Fruit fly (Drosophila melanogaster) whole organism, embryonic: ENCODE results near the gene CG43184.

ENCODE experiments used
- Abd-B ChIP-seq: fragments of 200-800 bp; sonication (Bioruptor generic); optimal IDR thresholded peaks from 2 replicates; lab custom pipeline; 2018; ENCODE audit warnings: missing biosample characterization, mild to moderate bottlenecking, missing genetic modification characterization, moderate library complexity
- Antp ChIP-seq: fragments of 200-800 bp; sonication (Bioruptor generic); optimal IDR thresholded peaks from 3 replicates; lab custom pipeline; 2016; ENCODE audit warnings: missing biosample characterization, missing genetic modification characterization
- CG10274 ChIP-seq: fragments of 200-800 bp; sonication (Bioruptor generic); optimal IDR thresholded peaks from 3 replicates; lab custom pipeline; 2017; ENCODE audit warnings: missing biosample characterization, mild to moderate bottlenecking, missing genetic modification characterization
- CG12104 ChIP-seq: fragments of 200-800 bp; sonication (Bioruptor generic); optimal IDR thresholded peaks from 3 replicates; lab custom pipeline; 2016; ENCODE audit warnings: missing biosample characterization, missing genetic modification characterization
- CG13287 ChIP-seq: fragments of 200-800 bp; sonication (Bioruptor generic); IDR thresholded peaks from 2 replicates; pipeline ENCODE4 v1.3.6; 2022; ENCODE audit warnings: missing biosample characterization, missing genetic modification characterization; ENCODE audit not compliant: partially characterized antibody
- CG14860 ChIP-seq: fragments of 200-800 bp; sonication (Bioruptor generic); IDR thresholded peaks from 3 replicates; pipeline ENCODE4 v1.3.6; 2022; ENCODE audit warnings: missing biosample characterization, missing genetic modification characterization; ENCODE audit not compliant: partially characterized antibody
- CG15514 ChIP-seq: fragments of 200-800 bp; sonication (Bioruptor generic); optimal IDR thresholded peaks from 3 replicates; lab custom pipeline; 2017; ENCODE audit warnings: missing biosample characterization, missing genetic modification characterization, mild to moderate bottlenecking, moderate library complexity, missing genetic modification reagents
- CG2199 ChIP-seq: fragments of 200-800 bp; sonication (Bioruptor generic); IDR thresholded peaks from 3 replicates; pipeline ENCODE4 v1.3.6; 2022; ENCODE audit warnings: missing biosample characterization, missing genetic modification characterization
- CG4424 ChIP-seq: fragments of 200-800 bp; sonication (Bioruptor generic); optimal IDR thresholded peaks from 3 replicates; lab custom pipeline; 2016; ENCODE audit warnings: missing biosample characterization, missing genetic modification characterization
- CG4820 ChIP-seq: fragments of 200-800 bp; sonication (Bioruptor generic); optimal IDR thresholded peaks from 3 replicates; lab custom pipeline; 2016; ENCODE audit warnings: missing biosample characterization, missing genetic modification characterization
- CG6654 ChIP-seq: fragments of 200-800 bp; sonication (Bioruptor generic); optimal IDR thresholded peaks from 2 replicates; lab custom pipeline; 2017; ENCODE audit warnings: missing biosample characterization, mild to moderate bottlenecking, missing genetic modification characterization
- CG6791 ChIP-seq: fragments of 200-800 bp; sonication (Bioruptor generic); IDR thresholded peaks from 3 replicates; pipeline ENCODE4 v1.3.6; 2022; ENCODE audit warnings: missing biosample characterization, missing genetic modification characterization; ENCODE audit not compliant: partially characterized antibody
- CG8478 ChIP-seq: fragments of >200 bp; optimal IDR thresholded peaks from 2 replicates; lab custom pipeline; 2018
- CG9876 ChIP-seq: fragments of 200-800 bp; sonication (Bioruptor generic); optimal IDR thresholded peaks from 2 replicates; lab custom pipeline; 2016; ENCODE audit warnings: missing biosample characterization, missing genetic modification characterization
- CG9932 ChIP-seq: fragments of 200-800 bp; sonication (Bioruptor generic); IDR thresholded peaks from 2 replicates; pipeline ENCODE4 v1.3.6; 2022; ENCODE audit warnings: missing biosample characterization, missing genetic modification characterization
- CoRest ChIP-seq: fragments of 200-800 bp; sonication (Bioruptor generic); optimal IDR thresholded peaks from 3 replicates; lab custom pipeline; 2018; ENCODE audit warnings: missing biosample characterization, mild to moderate bottlenecking, missing genetic modification characterization, moderate library complexity
- Doc3 ChIP-seq: fragments of 200-800 bp; sonication (Bioruptor generic); IDR thresholded peaks from 3 replicates; pipeline ENCODE4 v1.3.6; 2022; ENCODE audit warnings: missing biosample characterization, missing genetic modification characterization; ENCODE audit not compliant: partially characterized antibody
- Dref ChIP-seq: fragments of 200-800 bp; sonication (Bioruptor generic); IDR thresholded peaks from 2 replicates; pipeline ENCODE4 v1.3.6; 2022; ENCODE audit warnings: missing biosample characterization, missing genetic modification characterization
- E2f2 ChIP-seq: fragments of 200-800 bp; sonication (Bioruptor generic); IDR thresholded peaks from 2 replicates; pipeline ENCODE4 v1.3.6; 2022; ENCODE audit warnings: missing biosample characterization, missing genetic modification characterization
- Gug ChIP-seq: fragments of 200-800 bp; sonication (Bioruptor generic); IDR thresholded peaks from 4 replicates; pipeline ENCODE4 v1.3.6; 2022; ENCODE audit warnings: missing biosample characterization, missing genetic modification characterization
- HLH4C ChIP-seq: fragments of 200-800 bp; sonication (Bioruptor generic); IDR thresholded peaks from 3 replicates; pipeline ENCODE4 v1.3.6; 2022; ENCODE audit warnings: missing biosample characterization, missing genetic modification characterization; ENCODE audit not compliant: partially characterized antibody
- HmgD ChIP-seq: fragments of 200-800 bp; sonication (Bioruptor generic); optimal IDR thresholded peaks from 3 replicates; lab custom pipeline; 2016; ENCODE audit warnings: missing biosample characterization, missing genetic modification characterization
- Hmr ChIP-seq: fragments of 200-800 bp; sonication (Bioruptor generic); optimal IDR thresholded peaks from 3 replicates; lab custom pipeline; 2017; ENCODE audit warnings: mild to moderate bottlenecking, missing biosample characterization, missing genetic modification reagents, missing genetic modification characterization
- Hsf ChIP-seq: fragments of 200-800 bp; sonication (Bioruptor generic); optimal IDR thresholded peaks from 3 replicates; lab custom pipeline; 2016; ENCODE audit warnings: missing biosample characterization, missing genetic modification characterization
- Myb ChIP-seq: fragments of 200-800 bp; sonication (Bioruptor generic); optimal IDR thresholded peaks from 2 replicates; lab custom pipeline; 2016; ENCODE audit warnings: missing biosample characterization, missing genetic modification characterization
- NFAT ChIP-seq: fragments of 200-800 bp; sonication (Bioruptor generic); IDR thresholded peaks from 2 replicates; pipeline ENCODE4 v1.3.6; 2022; ENCODE audit warnings: missing biosample characterization, missing genetic modification characterization
- Pdp1 ChIP-seq, 2 experiments: fragments of 200-800 bp; sonication (Bioruptor generic); optimal IDR thresholded peaks; 3 replicates each; lab custom pipeline; 2016; ENCODE audit warnings: missing biosample characterization in 2 of 2, missing genetic modification characterization in 2 of 2, mild to moderate bottlenecking in 1 of 2, moderate library complexity in 1 of 2
- Sox100B ChIP-seq: fragments of 200-800 bp; sonication (Bioruptor generic); optimal IDR thresholded peaks from 3 replicates; lab custom pipeline; 2018; ENCODE audit warnings: missing biosample characterization, mild to moderate bottlenecking, missing genetic modification characterization
- Taf1 ChIP-seq: fragments of 200-800 bp; sonication (Bioruptor generic); IDR thresholded peaks from 2 replicates; pipeline ENCODE4 v1.3.6; 2022; ENCODE audit warnings: missing biosample characterization, missing genetic modification characterization
- Xbp1 ChIP-seq: fragments of 200-800 bp; sonication (Bioruptor generic); optimal IDR thresholded peaks from 3 replicates; lab custom pipeline; 2016; ENCODE audit warnings: missing biosample characterization, mild to moderate bottlenecking, missing genetic modification characterization
- amos ChIP-seq: fragments of 200-800 bp; sonication (Bioruptor generic); IDR thresholded peaks from 2 replicates; pipeline ENCODE4 v1.3.6; 2022; ENCODE audit warnings: missing biosample characterization, missing genetic modification characterization; ENCODE audit not compliant: partially characterized antibody
- ash1 ChIP-seq: fragments of 200-800 bp; sonication (Bioruptor generic); optimal IDR thresholded peaks from 2 replicates; lab custom pipeline; 2018; ENCODE audit warnings: missing biosample characterization, mild to moderate bottlenecking, missing genetic modification characterization
- bab2 ChIP-seq: fragments of 200-800 bp; sonication (Bioruptor generic); optimal IDR thresholded peaks from 2 replicates; lab custom pipeline; 2016; ENCODE audit warnings: missing biosample characterization, missing genetic modification characterization
- croc ChIP-seq: fragments of 200-800 bp; sonication (Bioruptor generic); conservative IDR thresholded peaks from 3 replicates; pipeline ENCODE4 v1.3.6; 2022; ENCODE audit warnings: missing biosample characterization, missing genetic modification characterization
- dpn ChIP-seq, 2 experiments: fragments of 200-800 bp; sonication (Bioruptor generic); optimal IDR thresholded peaks; 3 replicates each; lab custom pipeline; 2016; ENCODE audit warnings: missing biosample characterization in 2 of 2, missing genetic modification characterization in 2 of 2
- ewg ChIP-seq: fragments of 200-800 bp; sonication (Bioruptor generic); optimal IDR thresholded peaks from 3 replicates; lab custom pipeline; 2017; ENCODE audit warnings: mild to moderate bottlenecking, missing biosample characterization, missing genetic modification reagents, missing genetic modification characterization
- her ChIP-seq: fragments of 200-800 bp; sonication (Bioruptor generic); optimal IDR thresholded peaks from 2 replicates; lab custom pipeline; 2016; ENCODE audit warnings: missing biosample characterization, missing genetic modification characterization
- jumu ChIP-seq: fragments of 200-800 bp; sonication (Bioruptor generic); optimal IDR thresholded peaks from 3 replicates; lab custom pipeline; 2016; ENCODE audit warnings: missing biosample characterization, missing genetic modification characterization
- klu ChIP-seq: fragments of 200-800 bp; sonication (Bioruptor generic); IDR thresholded peaks from 2 replicates; pipeline ENCODE4 v1.3.6; 2022; ENCODE audit warnings: missing biosample characterization, missing genetic modification characterization
- lmd ChIP-seq: fragments of 200-800 bp; sonication (Bioruptor generic); IDR thresholded peaks from 2 replicates; pipeline ENCODE4 v1.3.6; 2022; ENCODE audit warnings: missing biosample characterization, missing genetic modification characterization
- otp ChIP-seq: fragments of 200-800 bp; sonication (Bioruptor generic); IDR thresholded peaks from 3 replicates; pipeline ENCODE4, ENCODE4 v1.3.6; 2022; ENCODE audit warnings: missing biosample characterization, missing genetic modification characterization
- pb ChIP-seq: fragments of 200-800 bp; sonication (Bioruptor generic); optimal IDR thresholded peaks from 3 replicates; lab custom pipeline; 2016; ENCODE audit warnings: missing biosample characterization, missing genetic modification characterization
- pita ChIP-seq: fragments of 200-800 bp; sonication (Bioruptor generic); optimal IDR thresholded peaks from 2 replicates; lab custom pipeline; 2017; ENCODE audit warnings: missing biosample characterization, mild to moderate bottlenecking, missing genetic modification characterization
- pnt ChIP-seq: fragments of 200-800 bp; sonication (Bioruptor generic); optimal IDR thresholded peaks from 3 replicates; lab custom pipeline; 2016; ENCODE audit warnings: missing biosample characterization, missing genetic modification characterization
- pum ChIP-seq: fragments of 200-800 bp; sonication (Bioruptor generic); optimal IDR thresholded peaks from 2 replicates; lab custom pipeline; 2016; ENCODE audit warnings: missing biosample characterization, missing genetic modification characterization
- repo ChIP-seq: fragments of 200-800 bp; sonication (Bioruptor generic); optimal IDR thresholded peaks from 2 replicates; lab custom pipeline; 2016; ENCODE audit warnings: missing biosample characterization, missing genetic modification characterization
- run ChIP-seq: fragments of 200-800 bp; sonication (Bioruptor generic); optimal IDR thresholded peaks from 3 replicates; lab custom pipeline; 2018; ENCODE audit warnings: missing biosample characterization, mild to moderate bottlenecking, missing genetic modification characterization
- stwl ChIP-seq: fragments of 200-800 bp; sonication (Bioruptor generic); optimal IDR thresholded peaks from 3 replicates; lab custom pipeline; 2018; ENCODE audit warnings: missing biosample characterization, mild to moderate bottlenecking, missing genetic modification characterization, moderate library complexity
- ttk ChIP-seq: fragments of 200-800 bp; sonication (Bioruptor generic); IDR thresholded peaks from 2 replicates; pipeline ENCODE4 v2.1.2; 2022; ENCODE audit warnings: missing biosample characterization, missing genetic modification characterization
- zfh1 ChIP-seq: fragments of 200-800 bp; sonication (Bioruptor generic); IDR thresholded peaks from 3 replicates; pipeline ENCODE4 v1.3.6; 2022; ENCODE audit warnings: missing biosample characterization, missing genetic modification characterization

CG43184 gene

dm6 chr3L:13845292-13845691, 7.7 kb downstream of the CG43184 start (continued):
- TF ChIP-seq stwl (tag; lab: Kevin White, UChicago) (peak; percentile 99), Hmr (GFP tag; lab: Kevin White, UChicago) (peak; percentile 9), pum (GFP tag; lab: Kevin White, UChicago) (peak; percentile 47), CG9876 (peak; percentile 15), CG13287 (GFP tag; lab: Robert Waterston, UW) (peak; percentile 60; the same call in 1 of the 2 replicates), zfh1 (peak; percentile 5; the same call in 1 of the 3 replicates), Doc3 (GFP tag; lab: Robert Waterston, UW) (0 out of 3 replicates have a peak, but pooled peaks have one; percentile 8), run (tag; lab: Kevin White, UChicago) (no peak), jumu (GFP tag; lab: Kevin White, UChicago) (peak; percentile 1), HLH4C (peak; percentile 67), pita (GFP tag; lab: Kevin White, UChicago) (peak; percentile 14), bab2 (GFP tag; lab: Kevin White, UChicago) (peak; percentile 17), ewg (GFP tag; lab: Kevin White, UChicago) (no peak), CG15514 (GFP tag; lab: Kevin White, UChicago) (peak; percentile 60), CG14860 (peak; percentile 44; the same call in 1 of the 3 replicates), CG2199 (GFP tag; lab: Robert Waterston, UW) (peak; percentile 95), pb (GFP tag; lab: Kevin White, UChicago) (peak; percentile 22), Gug (GFP tag; lab: Robert Waterston, UW) (peak; percentile 42; the same call in 1 of the 4 replicates), amos (GFP tag; lab: Robert Waterston, UW) (peak; percentile 51), CG6791 (GFP tag; lab: Robert Waterston, UW) (peak; percentile 81), ash1 (GFP tag; lab: Kevin White, UChicago) (no peak), pnt (GFP tag; lab: Kevin White, UChicago) (peak; percentile 39), Hsf (GFP tag; lab: Kevin White, UChicago) (peak; percentile 14), CG4820 (GFP tag; lab: Kevin White, UChicago) (peak; percentile 71), CG10274 (GFP tag; lab: Kevin White, UChicago) (no peak), CG12104 (GFP tag; lab: Kevin White, UChicago) (no peak), repo (GFP tag; lab: Kevin White, UChicago) (peak; percentile 16), otp (GFP tag; lab: Robert Waterston, UW) (0 out of 3 replicates have a peak, but pooled peaks have one; percentile 30), Taf1 (GFP tag; lab: Robert Waterston, UW) (no peak), CG9932 (GFP tag; lab: Robert Waterston, UW) (peak; percentile 44; the same call in 1 of the 2 replicates), CG8478 (lab: Kevin White, UChicago) (peak; percentile 87), CG6654 (GFP tag; lab: Kevin White, UChicago) (no peak), Xbp1 (GFP tag; lab: Kevin White, UChicago) (peak; percentile 48), NFAT (GFP tag; lab: Robert Waterston, UW) (peak; percentile 53; the same call in 1 of the 2 replicates), her (no peak), Pdp1 (GFP tag; optimal IDR thresholded peaks at IDR 0.05; lab: Kevin White, UChicago) (peak in 1 of 2 experiments; percentile 34), CG4424 (GFP tag; lab: Kevin White, UChicago) (peak; percentile 43), Abd-B (peak; percentile 67), dpn (GFP tag; optimal IDR thresholded peaks at IDR 0.05; lab: Kevin White, UChicago) (peak in 1 of 2 experiments; percentile 49), lmd (GFP tag; lab: Robert Waterston, UW) (peak; percentile 50; the same call in 1 of the 2 replicates), klu (0 out of 2 replicates have a peak, but pooled peaks have one; percentile 32), Myb (GFP tag; lab: Kevin White, UChicago) (peak; percentile 100), HmgD (GFP tag; lab: Kevin White, UChicago) (peak; percentile 92), Antp (peak; percentile 16), croc (GFP tag; lab: Robert Waterston, UW) (peak; percentile 33; the same call in 1 of the 3 replicates), CoRest (tag; lab: Kevin White, UChicago) (peak; percentile 47), Dref (GFP tag; lab: Robert Waterston, UW) (peak; percentile 91), ttk (0 out of 2 replicates have a peak, but pooled peaks have one; percentile 21), Sox100B (no peak), E2f2 (peak; percentile 42; the same call in 1 of the 2 replicates)
